Fruit fly (Drosophila melanogaster): Measurements from ENCODE around the gene wds.
A peak's percentile ranks its signal among the peaks of the same experiment; 100 is the strongest.

wds gene

DNA sequence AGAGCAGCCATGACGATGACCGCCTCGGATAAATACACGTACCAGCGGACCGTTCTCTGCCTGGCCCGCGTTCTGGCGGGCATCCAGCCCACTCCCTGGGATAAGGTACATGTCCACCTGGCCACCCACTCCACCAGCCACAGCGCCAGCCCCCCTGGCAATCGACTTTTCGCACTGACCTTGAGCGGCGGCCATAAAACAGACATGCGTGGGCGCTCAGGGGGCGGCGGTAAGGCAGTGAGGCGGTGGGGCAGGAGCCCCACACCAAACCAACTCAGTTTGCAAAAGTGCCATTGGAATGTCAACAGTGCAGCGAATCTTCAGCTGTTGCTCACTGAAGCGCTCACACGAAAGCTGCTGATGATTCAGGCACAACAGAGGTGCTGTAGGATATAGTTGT lies 39.2 kb downstream of the wds start:
- no peak for TF ChIP-seq CG17801 (GFP tag; optimal IDR thresholded peaks at IDR 0.05; ENCODE audit: partially characterized antibody)

DNA sequence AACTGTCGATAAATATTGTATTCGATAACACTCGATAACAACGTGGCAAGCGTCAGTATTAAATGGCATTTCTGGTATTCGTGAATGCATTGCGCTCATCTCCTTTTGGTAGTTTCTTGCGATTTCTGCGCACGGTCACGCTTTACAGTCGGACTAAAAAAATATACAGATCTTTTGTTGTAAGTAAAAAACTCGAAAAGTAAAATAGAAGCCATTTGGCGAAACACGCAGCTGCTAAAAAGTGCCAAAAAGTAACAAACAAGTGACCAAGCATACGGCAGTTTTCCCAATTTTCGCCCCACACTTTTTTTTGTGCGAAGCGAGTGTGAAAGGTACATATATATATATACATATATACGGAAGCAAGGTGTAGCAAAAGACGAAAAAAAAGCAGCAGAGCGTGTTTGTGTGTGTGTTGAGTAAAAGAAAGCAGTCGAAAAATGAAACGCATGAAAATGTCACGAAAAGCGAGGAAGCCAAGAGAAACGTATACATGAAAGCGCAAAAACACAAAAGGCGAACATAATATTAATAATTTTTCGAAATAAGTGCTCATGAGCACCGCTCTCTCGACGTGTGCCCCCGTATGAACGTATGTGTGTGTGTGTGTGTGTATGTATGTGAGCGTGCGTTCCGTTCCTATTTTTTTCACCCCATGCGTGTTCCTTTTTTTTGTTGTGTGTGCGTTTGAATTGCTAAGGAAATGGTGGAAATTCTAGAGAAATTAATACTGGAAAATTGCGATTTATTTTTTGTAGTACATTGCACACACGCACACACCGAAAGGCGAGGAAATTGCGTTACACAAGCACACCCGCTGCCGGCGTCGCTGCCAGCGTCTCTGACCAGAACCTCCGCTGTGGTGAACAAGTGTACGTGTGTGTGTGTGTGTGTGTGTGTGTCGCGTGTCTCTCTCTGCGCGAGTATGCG lies 48.3 kb downstream of the wds start, which contains the start of gene sgg:
Gene sgg (plus strand): TSS at position 106 of the 930 bp plus-strand sequence.
- TF ChIP-seq CG17801 (GFP tag; optimal IDR thresholded peaks at IDR 0.05; ENCODE audit: partially characterized antibody), result peak; percentile 13

DNA sequence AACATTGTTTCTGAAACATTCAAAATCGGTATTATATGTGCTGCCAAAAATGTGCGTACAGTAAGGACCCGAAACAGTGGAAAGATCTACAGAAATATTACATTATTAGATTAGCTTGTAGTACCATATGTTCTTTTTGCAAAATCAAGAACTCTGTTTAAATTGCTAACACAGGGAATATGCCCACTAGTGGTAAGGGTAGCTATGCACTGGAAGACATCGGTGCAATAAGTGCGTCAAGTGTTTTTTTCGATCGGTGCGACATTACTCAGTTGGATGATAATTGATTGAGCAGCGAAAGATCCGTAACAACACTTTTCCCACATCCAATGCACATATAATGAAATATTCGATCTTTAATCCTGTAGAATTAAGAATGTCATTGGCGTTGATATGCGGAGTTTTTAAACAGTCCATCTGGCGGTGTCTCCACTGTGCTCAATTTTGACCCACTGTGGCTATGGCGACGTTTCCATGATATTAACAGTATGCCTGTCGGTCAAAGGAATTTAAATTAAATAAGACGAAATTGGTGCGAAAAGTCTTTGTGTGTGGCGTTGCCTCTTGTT lies 49.4 kb downstream of the wds start:
- no peak for TF ChIP-seq CG17801 (GFP tag; optimal IDR thresholded peaks at IDR 0.05; ENCODE audit: partially characterized antibody)

DNA sequence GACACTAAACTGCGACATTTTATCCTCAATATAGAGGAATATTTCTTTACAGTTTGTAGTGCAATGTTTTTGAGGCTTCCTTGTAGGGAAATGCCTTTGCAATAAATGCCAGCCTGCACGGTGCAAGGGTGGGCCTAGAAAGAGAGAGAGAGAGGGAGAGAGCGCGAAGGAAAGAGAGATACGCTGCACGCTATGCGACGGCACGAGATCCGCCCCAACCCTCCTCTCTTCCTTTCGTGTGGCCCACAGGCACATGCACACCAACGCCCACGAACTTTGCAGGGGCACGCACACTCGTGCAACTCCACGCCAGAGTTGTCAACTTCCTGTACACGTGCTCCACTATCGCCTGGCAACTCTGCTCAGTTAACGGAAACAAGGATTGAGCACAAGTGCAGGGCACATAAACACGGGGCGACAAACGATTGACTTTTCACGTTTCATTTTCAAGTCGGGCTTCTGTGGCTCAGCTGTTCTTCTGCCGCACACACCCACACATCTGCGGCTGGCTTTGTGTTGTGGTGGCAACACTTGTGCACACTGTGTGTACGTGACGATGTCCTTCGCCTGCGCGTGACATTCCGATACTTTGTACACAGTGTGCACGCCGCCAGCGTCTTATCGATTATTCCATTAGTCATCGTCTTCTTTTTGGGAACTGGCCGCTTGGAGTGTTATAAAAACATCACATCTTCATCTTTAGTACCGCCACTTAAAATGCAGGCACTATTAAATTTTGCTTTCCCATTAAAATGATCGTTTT lies 50.4 kb downstream of the wds start:
- no peak for TF ChIP-seq CG17801 (GFP tag; optimal IDR thresholded peaks at IDR 0.05; ENCODE audit: partially characterized antibody)

DNA sequence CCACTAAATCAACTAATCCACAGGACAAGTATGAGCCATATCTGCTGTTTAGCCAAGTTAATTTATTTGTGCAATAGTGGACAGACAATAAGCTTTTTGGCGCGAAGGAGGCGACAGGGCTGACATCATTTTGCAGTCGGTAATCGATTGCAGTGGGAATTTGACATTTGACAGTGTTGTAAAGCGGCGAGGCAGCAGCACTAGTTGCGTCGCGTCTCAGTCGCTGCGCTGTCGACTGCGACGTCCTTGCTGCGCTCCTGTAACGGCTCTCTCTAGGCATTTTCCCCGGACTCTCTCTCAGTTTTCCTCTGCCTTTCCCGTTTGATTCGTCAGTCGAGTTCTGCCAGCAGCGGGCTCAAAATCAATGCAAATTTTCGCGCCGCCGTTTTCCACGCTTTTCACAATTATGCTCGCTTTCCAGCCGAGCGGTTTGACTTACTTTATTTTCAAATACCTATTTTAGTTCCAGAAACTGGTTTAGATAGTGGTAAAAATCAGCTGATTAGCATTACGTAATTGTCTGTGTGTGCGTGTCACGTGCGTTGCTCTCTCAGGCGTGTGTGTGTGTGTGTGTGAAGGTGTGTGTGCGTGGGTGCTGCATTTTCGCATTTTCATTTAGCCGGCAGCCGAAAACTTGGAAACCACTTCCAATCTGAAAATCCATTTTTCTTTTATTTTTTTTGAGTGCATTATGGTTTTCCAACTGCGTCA lies 51.2 kb downstream of the wds start:
- TF ChIP-seq CG17801 (GFP tag; optimal IDR thresholded peaks at IDR 0.05; ENCODE audit: partially characterized antibody), result no peak

Data from ovary, adult (tissue).